Fruit fly (Drosophila melanogaster): Measurements from ENCODE around the gene Zaf1.

DNA sequence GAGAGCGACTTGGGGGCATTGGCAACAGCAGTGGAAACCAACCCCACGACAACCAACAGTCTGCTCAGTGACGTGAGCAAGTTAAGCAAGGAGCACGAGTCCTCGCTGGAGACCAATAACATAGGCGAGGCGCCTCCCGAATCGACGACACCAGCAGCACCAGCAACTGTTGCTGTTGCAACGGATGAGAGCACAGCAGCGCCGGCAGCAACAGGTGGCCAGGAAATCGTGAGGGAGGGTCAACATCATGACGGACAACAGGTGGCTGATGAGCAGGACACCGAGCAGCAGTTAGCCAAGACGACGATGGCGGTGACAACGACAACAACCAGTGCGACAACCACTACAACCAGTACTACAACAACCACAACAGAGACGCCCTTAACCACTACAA is 44.5 kb upstream of the Zaf1 start:
- TF ChIP-seq kay (GFP tag; ENCODE audit: borderline replicate concordance) = no peak
- no peak for TF ChIP-seq CG7045 (GFP tag; optimal IDR thresholded peaks at IDR 0.05)
- no peak for TF ChIP-seq Crg-1 (GFP tag; optimal IDR thresholded peaks at IDR 0.05)
- TF ChIP-seq toe (GFP tag; optimal IDR thresholded peaks at IDR 0.05) = no peak

All from whole organism, adult.